Worm (Caenorhabditis elegans) whole organism, L2 larva: Measurements from ENCODE around the gene R13A1.1.

Source experiments
- alr-1 ChIP-seq: fragments of 150-350 bp; optimal IDR thresholded peaks from 2 replicates; lab custom pipeline; 2014; ENCODE audit warnings: missing biosample characterization, missing genetic modification characterization
- blmp-1 ChIP-seq: sonication (generic microtip); optimal IDR thresholded peaks from 2 replicates; lab custom pipeline; 2017; ENCODE audit warnings: missing genetic modification characterization, mild to moderate bottlenecking, missing compliant biosample characterization, antibody characterized with exemption, moderate library complexity; ENCODE audit not compliant: insufficient read depth
- elt-1 ChIP-seq: fragments of 150-350 bp; optimal IDR thresholded peaks from 2 replicates; lab custom pipeline; 2014; ENCODE audit warnings: missing biosample characterization, missing genetic modification characterization
- elt-3 ChIP-seq: sonication (generic microtip); optimal IDR thresholded peaks from 2 replicates; lab custom pipeline; 2017; ENCODE audit warnings: missing biosample characterization, missing genetic modification characterization
- nhr-21 ChIP-seq: fragments of 150-350 bp; optimal IDR thresholded peaks from 2 replicates; lab custom pipeline; 2014; ENCODE audit warnings: missing biosample characterization, missing genetic modification characterization
- nhr-237 ChIP-seq: fragments of 150-350 bp; optimal IDR thresholded peaks from 2 replicates; lab custom pipeline; 2014; ENCODE audit warnings: missing biosample characterization, missing genetic modification characterization
- sma-9 ChIP-seq, 2 experiments: fragments of 150-350 bp in 1 of 2; sonication (generic microtip) in 1 of 2; optimal IDR thresholded peaks; 2 replicates each; lab custom pipeline; 2014 to 2016; ENCODE audit warnings: missing genetic modification characterization in 2 of 2, mild to moderate bottlenecking in 1 of 2, missing biosample characterization in 1 of 2, missing compliant biosample characterization in 1 of 2, missing genetic modification reagents in 1 of 2, moderate library complexity in 1 of 2
- zag-1 ChIP-seq: fragments of 150-350 bp; optimal IDR thresholded peaks from 2 replicates; lab custom pipeline; 2014; ENCODE audit warnings: missing biosample characterization, missing genetic modification characterization

R13A1.1 gene

ce11 chrIV:7263137-7263536, 43.3 kb downstream of the R13A1.1 start, which contains the start of gene glb-2:
TSS of gene glb-2 (minus strand) at chrIV:7263237.
- TF ChIP-seq alr-1: no peak
- TF ChIP-seq nhr-21 (tag; lab: Kevin White, UChicago): no peak
- no peak for TF ChIP-seq elt-3
- no peak for TF ChIP-seq nhr-237 (tag; lab: Kevin White, UChicago)
- no peak for TF ChIP-seq elt-1 (tag; lab: Kevin White, UChicago)
- no peak for TF ChIP-seq blmp-1
- TF ChIP-seq sma-9 (GFP tag; optimal IDR thresholded peaks at IDR 0.05; lab: Kevin White, UChicago): no peak
- no peak for TF ChIP-seq sma-9 (tag; optimal IDR thresholded peaks at IDR 0.05; lab: Kevin White, UChicago)
- TF ChIP-seq zag-1: no peak
- TF ChIP-seq, all 48 proteins: peak for 0
